Fruit fly (Drosophila melanogaster) whole organism, embryonic: ENCODE results near the gene chic.

Experiments used
- CG11247 ChIP-seq: fragments of 200-800 bp; sonication (Bioruptor generic); IDR thresholded peaks from 2 replicates; pipeline ENCODE4 v1.3.6; 2022; ENCODE audit warnings: missing biosample characterization, missing genetic modification characterization
- CG14710 ChIP-seq: fragments of 200-800 bp; sonication (Bioruptor generic); optimal IDR thresholded peaks from 3 replicates; lab custom pipeline; 2019; ENCODE audit warnings: missing biosample characterization, mild to moderate bottlenecking, missing genetic modification characterization, moderate library complexity
- CG17802 ChIP-seq: fragments of 200-800 bp; sonication (Bioruptor generic); optimal IDR thresholded peaks from 2 replicates; lab custom pipeline; 2018; ENCODE audit warnings: missing biosample characterization, mild to moderate bottlenecking, missing genetic modification characterization, moderate library complexity
- CG18599 ChIP-seq: fragments of 200-800 bp; sonication (Bioruptor generic); optimal IDR thresholded peaks from 3 replicates; lab custom pipeline; 2017; ENCODE audit warnings: missing biosample characterization, missing genetic modification characterization, mild to moderate bottlenecking, moderate library complexity, missing genetic modification reagents
- CG30431 ChIP-seq: fragments of 200-800 bp; sonication (Bioruptor generic); optimal IDR thresholded peaks from 2 replicates; lab custom pipeline; 2017; ENCODE audit warnings: missing biosample characterization, missing genetic modification characterization
- CG33213 ChIP-seq: fragments of 200-800 bp; sonication (Bioruptor generic); optimal IDR thresholded peaks from 3 replicates; lab custom pipeline; 2016; ENCODE audit warnings: missing biosample characterization, missing genetic modification characterization
- CG6765 ChIP-seq: fragments of 200-800 bp; sonication (Bioruptor generic); optimal IDR thresholded peaks from 3 replicates; lab custom pipeline; 2017; ENCODE audit warnings: missing biosample characterization, mild to moderate bottlenecking, missing genetic modification characterization
- CG7786 ChIP-seq: fragments of 200-800 bp; sonication (Bioruptor generic); optimal IDR thresholded peaks from 2 replicates; lab custom pipeline; 2016; ENCODE audit warnings: missing biosample characterization, missing genetic modification characterization
- CG8765 ChIP-seq: fragments of 200-800 bp; sonication (Bioruptor generic); IDR thresholded peaks from 2 replicates; pipeline ENCODE4 v1.3.6; 2022; ENCODE audit warnings: missing biosample characterization, missing genetic modification characterization
- CG8944 ChIP-seq: fragments of 200-800 bp; sonication (Bioruptor generic); optimal IDR thresholded peaks from 3 replicates; lab custom pipeline; 2016; ENCODE audit warnings: missing biosample characterization, missing genetic modification characterization
- Dbx ChIP-seq: fragments of 200-800 bp; sonication (Bioruptor generic); IDR thresholded peaks from 3 replicates; pipeline ENCODE4 v1.3.6; 2022; ENCODE audit warnings: missing biosample characterization, missing genetic modification characterization
- Doc3 ChIP-seq: fragments of 200-800 bp; sonication (Bioruptor generic); IDR thresholded peaks from 3 replicates; pipeline ENCODE4 v1.3.6; 2022; ENCODE audit warnings: missing biosample characterization, missing genetic modification characterization; ENCODE audit not compliant: partially characterized antibody
- Fer3 ChIP-seq: fragments of 200-800 bp; sonication (Bioruptor generic); optimal IDR thresholded peaks from 2 replicates; lab custom pipeline; 2018; ENCODE audit warnings: missing biosample characterization, mild to moderate bottlenecking, missing genetic modification characterization, moderate library complexity
- Hr51 ChIP-seq, 2 experiments: fragments of 200-800 bp; sonication (Bioruptor generic); optimal IDR thresholded peaks; 2 replicates in 1 of 2; 3 replicates in 1 of 2; lab custom pipeline; 2016 to 2018; ENCODE audit warnings: missing biosample characterization in 2 of 2, missing genetic modification characterization in 2 of 2, mild to moderate bottlenecking in 1 of 2, moderate library complexity in 1 of 2
- Med ChIP-seq: fragments of 200-800 bp; sonication (Bioruptor generic); peaks from one replicate; lab custom pipeline; 2016; ENCODE audit warnings: missing biosample characterization, missing genetic modification characterization, mild to moderate bottlenecking, inconsistent platforms, moderate library complexity
- Myb ChIP-seq: fragments of 200-800 bp; sonication (Bioruptor generic); optimal IDR thresholded peaks from 2 replicates; lab custom pipeline; 2016; ENCODE audit warnings: missing biosample characterization, missing genetic modification characterization
- NC2α ChIP-seq: fragments of 200-800 bp; sonication (Bioruptor generic); optimal IDR thresholded peaks from 2 replicates; lab custom pipeline; 2016; ENCODE audit warnings: missing biosample characterization, missing genetic modification characterization
- Nf-YA ChIP-seq: fragments of 200-800 bp; sonication (Bioruptor generic); IDR thresholded peaks from 2 replicates; pipeline ENCODE4 v1.3.6; 2022; ENCODE audit warnings: missing biosample characterization, missing genetic modification characterization
- PHDP ChIP-seq: fragments of 200-800 bp; sonication (Bioruptor generic); optimal IDR thresholded peaks from 3 replicates; lab custom pipeline; 2018; ENCODE audit warnings: missing biosample characterization, mild to moderate bottlenecking, missing genetic modification characterization, moderate library complexity
- Sin3A ChIP-seq: fragments of >200 bp; optimal IDR thresholded peaks from 2 replicates; lab custom pipeline; 2018
- ac ChIP-seq: fragments of 200-800 bp; sonication (Bioruptor generic); optimal IDR thresholded peaks from 3 replicates; lab custom pipeline; 2017; ENCODE audit warnings: missing biosample characterization, mild to moderate bottlenecking, missing genetic modification characterization
- ara ChIP-seq: fragments of 200-800 bp; sonication (Bioruptor generic); IDR thresholded peaks from 2 replicates; pipeline ENCODE4 v1.3.6; 2022; ENCODE audit warnings: missing biosample characterization, missing genetic modification characterization
- bsh ChIP-seq, 2 experiments: fragments of 200-800 bp; sonication (Bioruptor generic); optimal IDR thresholded peaks; 2 replicates each; lab custom pipeline; 2017 to 2018; ENCODE audit warnings: mild to moderate bottlenecking in 2 of 2, missing biosample characterization in 2 of 2, missing genetic modification characterization in 2 of 2, moderate library complexity in 1 of 2
- cato ChIP-seq: fragments of 200-800 bp; sonication (Bioruptor generic); optimal IDR thresholded peaks from 2 replicates; lab custom pipeline; 2016; ENCODE audit warnings: missing biosample characterization, missing genetic modification characterization, borderline replicate concordance
- da ChIP-seq: fragments of 200-800 bp; sonication (Bioruptor generic); optimal IDR thresholded peaks from 2 replicates; lab custom pipeline; 2016; ENCODE audit warnings: missing biosample characterization, missing genetic modification characterization
- dysf ChIP-seq: fragments of 200-800 bp; sonication (Bioruptor generic); IDR thresholded peaks from 3 replicates; pipeline ENCODE4 v1.3.6; 2022; ENCODE audit warnings: missing biosample characterization, missing genetic modification characterization
- fd64A ChIP-seq: fragments of 200-800 bp; sonication (Bioruptor generic); optimal IDR thresholded peaks from 3 replicates; lab custom pipeline; 2018; ENCODE audit warnings: missing biosample characterization, mild to moderate bottlenecking, missing genetic modification characterization
- gro ChIP-seq: fragments of 200-800 bp; sonication (Bioruptor generic); optimal IDR thresholded peaks from 2 replicates; lab custom pipeline; 2016; ENCODE audit warnings: missing biosample characterization, missing genetic modification characterization
- ham ChIP-seq: fragments of 200-800 bp; sonication (Bioruptor generic); IDR thresholded peaks from 2 replicates; pipeline ENCODE4 v1.3.6; 2022; ENCODE audit warnings: missing biosample characterization, missing genetic modification characterization
- hth ChIP-seq: fragments of >200 bp; optimal IDR thresholded peaks from 2 replicates; lab custom pipeline; 2017; ENCODE audit warnings: inconsistent platforms
- ind ChIP-seq: fragments of 200-800 bp; sonication (Bioruptor generic); optimal IDR thresholded peaks from 3 replicates; lab custom pipeline; 2016; ENCODE audit warnings: missing biosample characterization, missing genetic modification characterization
- insv ChIP-seq, 2 experiments: fragments of 200-800 bp; sonication (Bioruptor generic); optimal IDR thresholded peaks; 3 replicates each; lab custom pipeline; 2016 to 2018; ENCODE audit warnings: missing biosample characterization in 2 of 2, missing genetic modification characterization in 2 of 2
- jigr1 ChIP-seq: fragments of 200-800 bp; sonication (Bioruptor generic); IDR thresholded peaks from 3 replicates; pipeline ENCODE4 v1.3.6; 2022; ENCODE audit warnings: missing biosample characterization, missing genetic modification characterization
- kay ChIP-seq: fragments of 200-800 bp; sonication (Bioruptor generic); optimal IDR thresholded peaks from 2 replicates; lab custom pipeline; 2016; ENCODE audit warnings: missing biosample characterization, missing genetic modification characterization
- klu ChIP-seq: fragments of 200-800 bp; sonication (Bioruptor generic); IDR thresholded peaks from 2 replicates; pipeline ENCODE4 v1.3.6; 2022; ENCODE audit warnings: missing biosample characterization, missing genetic modification characterization
- lab ChIP-seq: fragments of 200-800 bp; sonication (Bioruptor generic); optimal IDR thresholded peaks from 3 replicates; lab custom pipeline; 2017; ENCODE audit warnings: missing biosample characterization, missing genetic modification characterization, mild to moderate bottlenecking, moderate library complexity, missing genetic modification reagents
- lov ChIP-seq, 2 experiments: fragments of 200-800 bp in 1 of 2; fragments of >200 bp in 1 of 2; sonication (Bioruptor generic) in 1 of 2; IDR thresholded peaks in 1 of 2; optimal IDR thresholded peaks in 1 of 2; 2 replicates in 1 of 2; 3 replicates in 1 of 2; pipeline versions ENCODE4 v1.3.6 to Lab custom; 2017 to 2022; ENCODE audit warnings: missing biosample characterization in 1 of 2, missing genetic modification characterization in 1 of 2
- nmo ChIP-seq: fragments of 200-800 bp; sonication (Bioruptor generic); optimal IDR thresholded peaks from 2 replicates; lab custom pipeline; 2018; ENCODE audit warnings: missing biosample characterization, mild to moderate bottlenecking, missing genetic modification characterization, moderate library complexity
- nom ChIP-seq: fragments of 200-800 bp; sonication (Bioruptor generic); optimal IDR thresholded peaks from 2 replicates; lab custom pipeline; 2017; ENCODE audit warnings: missing biosample characterization, missing genetic modification characterization, mild to moderate bottlenecking, moderate library complexity, missing genetic modification reagents
- rib ChIP-seq: fragments of 200-800 bp; sonication (Bioruptor generic); IDR thresholded peaks from 2 replicates; pipeline ENCODE4 v1.3.6; 2022; ENCODE audit warnings: missing biosample characterization, missing genetic modification characterization
- seq ChIP-seq: fragments of 200-800 bp; sonication (Bioruptor generic); IDR thresholded peaks from 2 replicates; pipeline ENCODE4 v1.3.6; 2022; ENCODE audit warnings: missing biosample characterization, missing genetic modification characterization
- sisA ChIP-seq: fragments of 200-800 bp; sonication (Bioruptor generic); IDR thresholded peaks from 2 replicates; pipeline ENCODE4 v1.3.6; 2022; ENCODE audit warnings: missing biosample characterization, missing genetic modification characterization
- slbo ChIP-seq: fragments of 200-800 bp; sonication (Bioruptor generic); IDR thresholded peaks from 2 replicates; pipeline ENCODE4 v1.3.6; 2022; ENCODE audit warnings: missing biosample characterization, missing genetic modification characterization
- slou ChIP-seq: fragments of 200-800 bp; sonication (Bioruptor generic); optimal IDR thresholded peaks from 3 replicates; lab custom pipeline; 2016; ENCODE audit warnings: missing biosample characterization, missing genetic modification characterization
- sug ChIP-seq: fragments of 200-800 bp; optimal IDR thresholded peaks from 2 replicates; lab custom pipeline; 2019; ENCODE audit warnings: missing biosample characterization, mild to moderate bottlenecking, missing genetic modification characterization, moderate library complexity
- tap ChIP-seq: fragments of 200-800 bp; optimal IDR thresholded peaks from 3 replicates; lab custom pipeline; 2019; ENCODE audit warnings: missing biosample characterization, mild to moderate bottlenecking, missing genetic modification characterization, moderate library complexity
- tio ChIP-seq: fragments of 200-800 bp; sonication (Bioruptor generic); optimal IDR thresholded peaks from 2 replicates; lab custom pipeline; 2017; ENCODE audit warnings: missing biosample characterization, missing genetic modification characterization, inconsistent platforms
- toy ChIP-seq: fragments of 200-800 bp; sonication (Bioruptor generic); IDR thresholded peaks from 2 replicates; pipeline ENCODE4 v1.3.6; 2022; ENCODE audit warnings: missing biosample characterization, missing genetic modification characterization
- twi ChIP-seq: fragments of 200-800 bp; optimal IDR thresholded peaks from 2 replicates; lab custom pipeline; 2019; ENCODE audit warnings: missing biosample characterization, mild to moderate bottlenecking, missing genetic modification characterization, moderate library complexity

Gene chic

dm6 chr2L:5981433-5982333 lies 865 bp upstream of the chic start, which contains the start of gene eIF4A (continued):
- no peak for TF ChIP-seq CG17802
- peak; percentile 91 for TF ChIP-seq Med
- no peak for TF ChIP-seq ara (GFP tag; lab: Robert Waterston, UW)
- peak; percentile 19 for TF ChIP-seq Myb (GFP tag; lab: Kevin White, UChicago)
- TF ChIP-seq ac = no peak
- no peak for TF ChIP-seq dysf (GFP tag; lab: Robert Waterston, UW)
- TF ChIP-seq toy (GFP tag; lab: Robert Waterston, UW) = no peak
- no peak for TF ChIP-seq tio
- no peak for TF ChIP-seq klu
- peak; percentile 53 for TF ChIP-seq CG33213 (GFP tag; lab: Kevin White, UChicago)
- TF ChIP-seq Nf-YA (GFP tag; lab: Robert Waterston, UW) = no peak
- peak in 1 of 2 experiments; percentile 22 for TF ChIP-seq bsh (GFP tag; optimal IDR thresholded peaks at IDR 0.05; lab: Kevin White, UChicago)
- no peak for TF ChIP-seq da
- TF ChIP-seq nom = peak; percentile 67
- no peak for TF ChIP-seq CG8944 (GFP tag; lab: Kevin White, UChicago)
- TF ChIP-seq ind (GFP tag; lab: Kevin White, UChicago) = no peak
- no peak for TF ChIP-seq insv (GFP tag; optimal IDR thresholded peaks at IDR 0.05; lab: Kevin White, UChicago)
- TF ChIP-seq Hr51 (GFP tag; optimal IDR thresholded peaks at IDR 0.05; lab: Kevin White, UChicago) = no peak
- peak; percentile 48 for TF ChIP-seq Fer3 (tag; lab: Kevin White, UChicago)
- TF ChIP-seq rib = no peak
- TF ChIP-seq lab = peak; percentile 18
- peak; percentile 19 for TF ChIP-seq tap (tag; lab: Kevin White, UChicago)
- no peak for TF ChIP-seq gro (GFP tag; lab: Kevin White, UChicago)
- TF ChIP-seq Sin3A (lab: Kevin White, UChicago) = peak; percentile 96
- TF ChIP-seq seq (GFP tag; lab: Robert Waterston, UW) = no peak
- no peak for TF ChIP-seq CG7786 (GFP tag; lab: Kevin White, UChicago)
- TF ChIP-seq slou (GFP tag; lab: Kevin White, UChicago) = no peak
- TF ChIP-seq PHDP (tag; lab: Kevin White, UChicago) = peak; percentile 41
- TF ChIP-seq nmo (GFP tag; lab: Kevin White, UChicago) = peak; percentile 65
- TF ChIP-seq CG11247 (GFP tag; lab: Robert Waterston, UW) = no peak
- no peak for TF ChIP-seq jigr1 (GFP tag; lab: Robert Waterston, UW)
- no peak for TF ChIP-seq cato
- no peak for TF ChIP-seq CG30431 (GFP tag; lab: Kevin White, UChicago)
- TF ChIP-seq CG18599 (GFP tag; lab: Kevin White, UChicago) = peak; percentile 11
- no peak for TF ChIP-seq ham (GFP tag; lab: Robert Waterston, UW)
- no peak for TF ChIP-seq sug
- TF ChIP-seq CG6765 (GFP tag; lab: Kevin White, UChicago) = no peak
- TF ChIP-seq kay (GFP tag; lab: Kevin White, UChicago) = no peak
- TF ChIP-seq hth (lab: Kevin White, UChicago) = no peak
- no peak for TF ChIP-seq NC2α (GFP tag; lab: Kevin White, UChicago)
- no peak for TF ChIP-seq lov (optimal IDR thresholded peaks at IDR 0.05; lab: Kevin White, UChicago)
- no peak for TF ChIP-seq lov (GFP tag; IDR thresholded peaks at IDR 0.05; lab: Robert Waterston, UW)
- TF ChIP-seq twi (tag; lab: Kevin White, UChicago) = peak; percentile 45
- no peak for TF ChIP-seq sisA (GFP tag; lab: Robert Waterston, UW)
- TF ChIP-seq fd64A (GFP tag; lab: Kevin White, UChicago) = peak; percentile 25
- TF ChIP-seq slbo (GFP tag; lab: Robert Waterston, UW) = no peak
- TF ChIP-seq CG14710 (tag; lab: Kevin White, UChicago) = peak; percentile 73
- no peak for TF ChIP-seq Dbx (GFP tag; lab: Robert Waterston, UW)
- TF ChIP-seq Doc3 = no peak
- no peak for TF ChIP-seq CG8765
